Worm (Caenorhabditis elegans) whole organism, young adult: ENCODE results near the gene C32H11.3.
A peak's percentile ranks its signal among the peaks of the same experiment; 100 is the strongest.

ENCODE experiments used
- B0019.2 ChIP-seq: fragments of 200-800 bp; sonication (Bioruptor generic); conservative IDR thresholded peaks from 2 replicates; pipeline ENCODE4 v1.3.6; 2022; ENCODE audit warnings: missing genetic modification reagents, missing genetic modification characterization, missing compliant biosample characterization
- F22D6.2 ChIP-seq: sonication (generic microtip); optimal IDR thresholded peaks from 2 replicates; lab custom pipeline; 2016; ENCODE audit warnings: mild to moderate bottlenecking, missing genetic modification characterization, missing compliant biosample characterization
- F33H1.4 ChIP-seq: fragments of 200-800 bp; sonication (Bioruptor generic); IDR thresholded peaks from 2 replicates; pipeline ENCODE4 v1.3.6; 2022; ENCODE audit warnings: missing genetic modification reagents, missing genetic modification characterization, missing compliant biosample characterization
- Y67H2A.10 ChIP-seq: fragments of 200-800 bp; sonication (Bioruptor generic); conservative IDR thresholded peaks from 2 replicates; pipeline ENCODE4 v1.3.6; 2022; ENCODE audit warnings: missing genetic modification reagents, missing genetic modification characterization, missing compliant biosample characterization
- Y95B8A.8 ChIP-seq: fragments of 200-800 bp; sonication (Bioruptor generic); IDR thresholded peaks from 2 replicates; pipeline ENCODE4 v1.3.6; 2022; ENCODE audit warnings: missing genetic modification reagents, missing genetic modification characterization, missing compliant biosample characterization
- athp-1 ChIP-seq: sonication (generic microtip); optimal IDR thresholded peaks from 2 replicates; lab custom pipeline; 2017; ENCODE audit warnings: mild to moderate bottlenecking, missing genetic modification characterization, missing compliant biosample characterization
- cebp-1 ChIP-seq, 2 experiments: fragments of 200-800 bp in 1 of 2; sonication (Bioruptor generic) in 1 of 2; sonication (generic microtip) in 1 of 2; IDR thresholded peaks in 1 of 2; optimal IDR thresholded peaks in 1 of 2; 2 replicates each; pipeline versions ENCODE4 v1.3.6 to Lab custom; 2017 to 2022; ENCODE audit warnings: missing compliant biosample characterization in 2 of 2, missing genetic modification characterization in 2 of 2, mild to moderate bottlenecking in 1 of 2, missing genetic modification reagents in 1 of 2, moderate library complexity in 1 of 2
- ceh-40 ChIP-seq: fragments of 200-800 bp; sonication (Bioruptor generic); IDR thresholded peaks from 2 replicates; pipeline ENCODE4 v1.3.6; 2022; ENCODE audit warnings: missing genetic modification characterization, missing compliant biosample characterization
- ceh-91 ChIP-seq: fragments of 200-800 bp; sonication (Bioruptor generic); IDR thresholded peaks from 2 replicates; pipeline ENCODE4 v1.3.6; 2022; ENCODE audit warnings: missing genetic modification reagents, missing genetic modification characterization, missing compliant biosample characterization
- chd-7 ChIP-seq: sonication (generic microtip); optimal IDR thresholded peaks from 2 replicates; lab custom pipeline; 2016; ENCODE audit warnings: mild to moderate bottlenecking, missing genetic modification characterization, moderate library complexity, missing compliant biosample characterization
- dox-1 ChIP-seq: fragments of 200-800 bp; sonication (Bioruptor generic); IDR thresholded peaks from 2 replicates; pipeline ENCODE4 v1.3.6; 2022; ENCODE audit warnings: missing genetic modification reagents, missing genetic modification characterization, missing compliant biosample characterization
- dpff-1 ChIP-seq: sonication (generic microtip); optimal IDR thresholded peaks from 2 replicates; lab custom pipeline; 2017; ENCODE audit warnings: mild to moderate bottlenecking, missing genetic modification characterization, missing compliant biosample characterization
- efl-1 ChIP-seq: fragments of 150-350 bp; optimal IDR thresholded peaks from 2 replicates; lab custom pipeline; 2014; ENCODE audit warnings: missing biosample characterization, missing genetic modification reagents, missing genetic modification characterization
- fkh-3 ChIP-seq: sonication (generic microtip); optimal IDR thresholded peaks from 2 replicates; lab custom pipeline; 2016; ENCODE audit warnings: mild to moderate bottlenecking, missing genetic modification characterization, missing compliant biosample characterization
- hrde-1 ChIP-seq: sonication (generic microtip); optimal IDR thresholded peaks from 2 replicates; lab custom pipeline; 2016; ENCODE audit warnings: missing genetic modification characterization, mild to moderate bottlenecking, missing compliant biosample characterization, moderate library complexity, missing genotype, missing genetic modification reagents, borderline replicate concordance
- let-526 ChIP-seq: fragments of 200-800 bp; sonication (Bioruptor generic); IDR thresholded peaks from 2 replicates; pipeline ENCODE4 v1.3.6; 2022; ENCODE audit warnings: missing genetic modification reagents, missing genetic modification characterization, missing compliant biosample characterization
- let-607 ChIP-seq, 2 experiments: fragments of 200-800 bp in 1 of 2; sonication (Bioruptor generic) in 1 of 2; sonication (generic microtip) in 1 of 2; optimal IDR thresholded peaks; 2 replicates each; lab custom pipeline; 2016 to 2018; ENCODE audit warnings: mild to moderate bottlenecking in 2 of 2, missing compliant biosample characterization in 2 of 2, missing genetic modification characterization in 2 of 2, moderate library complexity in 2 of 2, missing genotype in 1 of 2
- lin-35 ChIP-seq, 3 experiments: fragments of 150-350 bp in 2 of 3; sonication (generic microtip) in 1 of 3; optimal IDR thresholded peaks; 2 replicates each; lab custom pipeline; 2014 to 2018; ENCODE audit warnings: missing biosample characterization in 3 of 3, missing genetic modification characterization in 3 of 3, missing genetic modification reagents in 3 of 3
- madf-8 ChIP-seq: fragments of 200-800 bp; sonication (Bioruptor generic); conservative IDR thresholded peaks from 2 replicates; pipeline ENCODE4 v1.3.6; 2022; ENCODE audit warnings: missing genetic modification reagents, missing genetic modification characterization, missing compliant biosample characterization
- mxl-1 ChIP-seq: sonication (generic microtip); optimal IDR thresholded peaks from 2 replicates; lab custom pipeline; 2016; ENCODE audit warnings: missing genetic modification characterization, missing compliant biosample characterization
- nhr-120 ChIP-seq: fragments of 200-800 bp; sonication (Bioruptor generic); IDR thresholded peaks from 2 replicates; pipeline ENCODE4 v1.3.6; 2022; ENCODE audit warnings: missing genetic modification characterization, missing compliant biosample characterization
- nhr-179 ChIP-seq: sonication (generic microtip); optimal IDR thresholded peaks from 2 replicates; lab custom pipeline; 2016; ENCODE audit warnings: mild to moderate bottlenecking, missing genetic modification characterization, missing compliant biosample characterization
- nhr-80 ChIP-seq: sonication (generic microtip); optimal IDR thresholded peaks from 2 replicates; lab custom pipeline; 2016; ENCODE audit warnings: missing genetic modification characterization, missing compliant biosample characterization
- nhr-90 ChIP-seq: sonication (generic microtip); optimal IDR thresholded peaks from 2 replicates; lab custom pipeline; 2016; ENCODE audit warnings: missing genotype, mild to moderate bottlenecking, missing genetic modification characterization, missing compliant biosample characterization
- rpc-1 ChIP-seq, 2 experiments: fragments of 150-350 bp in 1 of 2; sonication (generic microtip) in 1 of 2; optimal IDR thresholded peaks; 2 replicates each; lab custom pipeline; 2014 to 2018; ENCODE audit warnings: missing biosample characterization in 1 of 2, missing genetic modification characterization in 1 of 2, missing genetic modification reagents in 1 of 2, missing genotype in 1 of 2
- snpc-1.1 ChIP-seq: sonication (generic microtip); optimal IDR thresholded peaks from 2 replicates; lab custom pipeline; 2017; ENCODE audit warnings: missing genetic modification characterization, mild to moderate bottlenecking, missing compliant biosample characterization, antibody characterized with exemption, moderate library complexity, missing genotype, missing genetic modification reagents; ENCODE audit not compliant: insufficient read depth
- snpc-3.4 ChIP-seq: sonication (generic microtip); optimal IDR thresholded peaks from 2 replicates; lab custom pipeline; 2017; ENCODE audit warnings: missing genetic modification characterization, mild to moderate bottlenecking, missing compliant biosample characterization, antibody characterized with exemption, moderate library complexity, missing genotype, missing genetic modification reagents
- sptf-2 ChIP-seq: fragments of 200-800 bp; sonication (Bioruptor generic); optimal IDR thresholded peaks from 2 replicates; lab custom pipeline; 2018; ENCODE audit warnings: mild to moderate bottlenecking, missing genetic modification characterization, missing compliant biosample characterization
- tbp1 ChIP-seq: fragments of 200-800 bp; sonication (Bioruptor generic); optimal IDR thresholded peaks from 2 replicates; lab custom pipeline; 2018; ENCODE audit warnings: mild to moderate bottlenecking, missing genetic modification characterization, missing compliant biosample characterization

C32H11.3 gene

DNA sequence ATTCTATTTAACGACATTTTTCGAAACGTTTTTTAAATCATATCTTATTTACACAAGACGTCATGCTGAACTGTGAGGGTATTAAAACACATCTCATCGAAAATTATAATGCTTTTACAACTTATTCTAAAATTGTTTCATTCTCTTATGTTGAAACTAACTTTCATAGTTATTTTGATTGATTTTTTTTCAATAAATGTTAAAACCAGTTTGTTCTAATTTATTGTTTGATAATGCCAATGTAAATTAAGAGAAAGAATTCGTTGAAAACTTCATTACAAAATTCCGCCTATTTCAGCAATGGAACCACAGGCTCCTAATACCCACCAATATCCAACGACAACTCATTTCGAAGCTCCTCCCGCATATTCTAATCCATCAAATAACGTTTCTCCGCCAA lies 23.4 kb upstream of the C32H11.3 start, which contains the start of gene K08D8.11:
Gene K08D8.11, plus strand, starts transcription at position 301 of the 400 bp plus-strand sequence.
- no peak for TF ChIP-seq snpc-3.4 (tag; lab: Kevin White, UChicago)
- no peak for TF ChIP-seq nhr-120 (GFP tag; lab: Robert Waterston, UW)
- TF ChIP-seq Y95B8A.8 (GFP tag; lab: Robert Waterston, UW) = no peak
- no peak for TF ChIP-seq efl-1 (GFP tag; lab: Kevin White, UChicago)
- TF ChIP-seq fkh-3 (tag; lab: Kevin White, UChicago) = no peak
- no peak for TF ChIP-seq hrde-1 (tag; lab: Kevin White, UChicago)
- TF ChIP-seq rpc-1 (optimal IDR thresholded peaks at IDR 0.05; lab: Kevin White, UChicago) = no peak
- TF ChIP-seq rpc-1 (tag; optimal IDR thresholded peaks at IDR 0.05; lab: Kevin White, UChicago) = no peak
- TF ChIP-seq chd-7 (tag; lab: Kevin White, UChicago) = no peak

- TF ChIP-seq sptf-2 = no peak
- TF ChIP-seq dpff-1 = no peak
- TF ChIP-seq tbp1 (GFP tag; lab: Kevin White, UChicago) = no peak
- TF ChIP-seq nhr-80 = peak; percentile 21
Observed at ce11 chrIV:12896371-12896882, 21.9 kb upstream of the C32H11.3 start, which contains the start of gene K08D8.7. TSS of gene K08D8.7 (plus strand) at chrIV:12896832.

DNA sequence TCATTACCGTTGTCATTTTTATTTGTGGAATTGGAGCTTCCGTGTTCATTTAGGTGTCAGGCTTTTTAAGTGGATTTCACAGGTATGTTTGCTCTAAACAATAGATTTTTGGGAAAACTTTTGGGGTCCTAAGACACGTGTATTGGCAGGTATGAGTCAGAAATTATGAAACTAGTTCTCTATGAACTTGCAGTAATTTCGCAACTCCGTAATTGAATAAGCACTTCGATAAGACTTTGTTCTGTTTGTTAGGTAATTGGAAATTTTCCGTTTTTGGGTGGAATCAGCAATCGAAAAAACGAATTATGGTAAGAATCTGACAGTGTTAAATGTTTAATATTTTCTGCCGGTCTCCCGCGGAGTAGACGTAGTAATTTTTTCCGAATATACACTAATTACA lies 21.2 kb upstream of the C32H11.3 start:
- peak; percentile 57; the same call in 1 of the 2 replicates for TF ChIP-seq cebp-1 (GFP tag; IDR thresholded peaks at IDR 0.05; lab: Robert Waterston, UW)
- TF ChIP-seq cebp-1 (tag; optimal IDR thresholded peaks at IDR 0.05; lab: Kevin White, UChicago) = peak; percentile 79
- TF ChIP-seq snpc-1.1 (tag; lab: Kevin White, UChicago) = no peak

- TF ChIP-seq nhr-90 (no peak), ceh-91 (no peak), Y67H2A.10 (GFP tag; lab: Robert Waterston, UW) (no peak), cebp-1 (GFP tag; IDR thresholded peaks at IDR 0.05; lab: Robert Waterston, UW) (no peak), cebp-1 (tag; optimal IDR thresholded peaks at IDR 0.05; lab: Kevin White, UChicago) (peak; percentile 37), nhr-179 (tag; lab: Kevin White, UChicago) (no peak)
Observed at ce11 chrIV:12898823-12899222, 19.5 kb upstream of the C32H11.3 start.

- TF ChIP-seq lin-35 (GFP tag; optimal IDR thresholded peaks at IDR 0.05; lab: Kevin White, UChicago) = no peak
- no peak for TF ChIP-seq F33H1.4 (GFP tag; lab: Robert Waterston, UW)
- TF ChIP-seq let-607 (tag; optimal IDR thresholded peaks at IDR 0.05; lab: Kevin White, UChicago) = no peak
- no peak for TF ChIP-seq F22D6.2 (tag; lab: Kevin White, UChicago)
- no peak for TF ChIP-seq mxl-1 (tag; lab: Kevin White, UChicago)
- no peak for TF ChIP-seq B0019.2 (GFP tag; lab: Robert Waterston, UW)
- no peak for TF ChIP-seq let-526
- no peak for TF ChIP-seq dox-1 (GFP tag; lab: Robert Waterston, UW)
Observed at ce11 chrIV:12899392-12899791, 19.0 kb upstream of the C32H11.3 start, which contains the start of gene K08D8.9. TSS of gene K08D8.9 (plus strand) at chrIV:12899692.

- no peak for TF ChIP-seq F22D6.2 (tag; lab: Kevin White, UChicago)
- no peak for TF ChIP-seq athp-1 (tag; lab: Kevin White, UChicago)
- no peak for TF ChIP-seq nhr-120 (GFP tag; lab: Robert Waterston, UW)
- no peak for TF ChIP-seq ceh-40
- TF ChIP-seq madf-8 = no peak
- TF ChIP-seq, all 124 proteins: peak for 0
Observed at ce11 chrIV:12900267-12900666, 18.1 kb upstream of the C32H11.3 start, which contains the start of gene K08D8.10. TSS of gene K08D8.10 (plus strand) at chrIV:12900567.
